Fruit fly (Drosophila melanogaster) whole organism, prepupa: Measurements from ENCODE around the gene CG1428.

Source experiments
- CG10631 ChIP-seq: fragments of 200-800 bp; sonication (Bioruptor generic); optimal IDR thresholded peaks from 2 replicates; lab custom pipeline; 2016; ENCODE audit warnings: missing biosample characterization, missing genetic modification characterization
- CG10669 ChIP-seq: fragments of 200-800 bp; sonication (Bioruptor generic); optimal IDR thresholded peaks from 3 replicates; lab custom pipeline; 2018; ENCODE audit warnings: missing biosample characterization, mild to moderate bottlenecking, missing genetic modification characterization, moderate library complexity
- CG11762 ChIP-seq: fragments of 200-800 bp; sonication (Bioruptor generic); optimal IDR thresholded peaks from 3 replicates; lab custom pipeline; 2016; ENCODE audit warnings: missing biosample characterization, missing genetic modification characterization; ENCODE audit not compliant: insufficient read depth
- CG11902 ChIP-seq: fragments of 200-800 bp; sonication (Bioruptor generic); optimal IDR thresholded peaks from 3 replicates; lab custom pipeline; 2016; ENCODE audit warnings: missing biosample characterization, missing genetic modification characterization
- CG1621 ChIP-seq: fragments of 200-800 bp; sonication (Bioruptor generic); optimal IDR thresholded peaks from 3 replicates; lab custom pipeline; 2018; ENCODE audit warnings: missing biosample characterization, mild to moderate bottlenecking, missing genetic modification characterization
- CG3032 ChIP-seq: fragments of 200-800 bp; optimal IDR thresholded peaks from 2 replicates; lab custom pipeline; 2019; ENCODE audit warnings: missing biosample characterization, mild to moderate bottlenecking, missing genetic modification characterization, moderate library complexity
- CG31627 ChIP-seq: fragments of 200-800 bp; sonication (Bioruptor generic); optimal IDR thresholded peaks from 3 replicates; lab custom pipeline; 2016; ENCODE audit warnings: missing biosample characterization, missing genetic modification characterization
- CG32006 ChIP-seq: fragments of 200-800 bp; sonication (Bioruptor generic); optimal IDR thresholded peaks from 3 replicates; lab custom pipeline; 2017; ENCODE audit warnings: missing biosample characterization, mild to moderate bottlenecking, missing genetic modification characterization
- CG34406 ChIP-seq: fragments of 200-800 bp; sonication (Bioruptor generic); optimal IDR thresholded peaks from 3 replicates; lab custom pipeline; 2016; ENCODE audit warnings: missing biosample characterization, missing genetic modification characterization
- CG6163 ChIP-seq: fragments of 200-800 bp; sonication (Bioruptor generic); IDR thresholded peaks from 3 replicates; pipeline ENCODE4 v1.3.6; 2022; ENCODE audit warnings: missing biosample characterization, missing genetic modification characterization
- CG6276 ChIP-seq: fragments of 200-800 bp; sonication (Bioruptor generic); optimal IDR thresholded peaks from 2 replicates; lab custom pipeline; 2017; ENCODE audit warnings: missing biosample characterization, mild to moderate bottlenecking, missing genetic modification characterization
- CG6808 ChIP-seq: fragments of 200-800 bp; sonication (Bioruptor generic); optimal IDR thresholded peaks from 3 replicates; lab custom pipeline; 2017; ENCODE audit warnings: missing biosample characterization, missing genetic modification characterization, mild to moderate bottlenecking, moderate library complexity, missing genetic modification reagents
- CG6854 ChIP-seq: fragments of 200-800 bp; sonication (Bioruptor generic); optimal IDR thresholded peaks from 2 replicates; lab custom pipeline; 2017; ENCODE audit warnings: missing biosample characterization, mild to moderate bottlenecking, missing genetic modification characterization
- CG8632 ChIP-seq: fragments of 200-800 bp; sonication (Bioruptor generic); optimal IDR thresholded peaks from 3 replicates; lab custom pipeline; 2016; ENCODE audit warnings: missing biosample characterization, missing genetic modification characterization
- Eip75B ChIP-seq: fragments of 200-800 bp; sonication (Bioruptor generic); optimal IDR thresholded peaks from 3 replicates; lab custom pipeline; 2016; ENCODE audit warnings: missing biosample characterization, missing genetic modification characterization
- Eip78C ChIP-seq: fragments of 200-800 bp; sonication (Bioruptor generic); peaks from one replicate; lab custom pipeline; 2016; ENCODE audit warnings: missing biosample characterization, missing genetic modification characterization
- Ets21C ChIP-seq: fragments of 200-800 bp; sonication (Bioruptor generic); optimal IDR thresholded peaks from 3 replicates; lab custom pipeline; 2016; ENCODE audit warnings: missing biosample characterization, missing genetic modification characterization
- Ets96B ChIP-seq: fragments of 200-800 bp; optimal IDR thresholded peaks from 2 replicates; lab custom pipeline; 2019; ENCODE audit warnings: missing biosample characterization, mild to moderate bottlenecking, missing genetic modification characterization, moderate library complexity
- Gug ChIP-seq: fragments of 200-800 bp; sonication (Bioruptor generic); IDR thresholded peaks from 2 replicates; pipeline ENCODE4 v1.3.6; 2022; ENCODE audit warnings: missing biosample characterization, missing genetic modification characterization
- Hr4 ChIP-seq: fragments of 200-800 bp; sonication (Bioruptor generic); optimal IDR thresholded peaks from 3 replicates; lab custom pipeline; 2016; ENCODE audit warnings: missing biosample characterization, missing genetic modification characterization
- Met ChIP-seq: fragments of 200-800 bp; sonication (Bioruptor generic); optimal IDR thresholded peaks from 3 replicates; lab custom pipeline; 2016; ENCODE audit warnings: missing biosample characterization, missing genetic modification characterization
- OdsH ChIP-seq: fragments of 200-800 bp; sonication (Bioruptor generic); optimal IDR thresholded peaks from 3 replicates; lab custom pipeline; 2016; ENCODE audit warnings: missing biosample characterization, missing genetic modification characterization
- Smox ChIP-seq: fragments of 200-800 bp; sonication (Bioruptor generic); optimal IDR thresholded peaks from 3 replicates; lab custom pipeline; 2016; ENCODE audit warnings: missing biosample characterization, missing genetic modification characterization
- Sox14 ChIP-seq: fragments of 200-800 bp; sonication (Bioruptor generic); optimal IDR thresholded peaks from 3 replicates; lab custom pipeline; 2016; ENCODE audit warnings: missing biosample characterization, missing genetic modification characterization
- Sox15 ChIP-seq: fragments of 200-800 bp; sonication (Bioruptor generic); optimal IDR thresholded peaks from 3 replicates; lab custom pipeline; 2016; ENCODE audit warnings: missing biosample characterization, missing genetic modification characterization
- acj6 ChIP-seq: fragments of 200-800 bp; sonication (Bioruptor generic); optimal IDR thresholded peaks from 3 replicates; lab custom pipeline; 2016; ENCODE audit warnings: missing biosample characterization, missing genetic modification characterization
- cyc ChIP-seq: fragments of 200-800 bp; sonication (Bioruptor generic); optimal IDR thresholded peaks from 3 replicates; lab custom pipeline; 2016; ENCODE audit warnings: missing biosample characterization, missing genetic modification characterization
- dac ChIP-seq: fragments of 200-800 bp; sonication (Bioruptor generic); optimal IDR thresholded peaks from 2 replicates; lab custom pipeline; 2017; ENCODE audit warnings: missing biosample characterization, mild to moderate bottlenecking, missing genetic modification characterization
- dsx ChIP-seq: fragments of 200-800 bp; optimal IDR thresholded peaks from 3 replicates; lab custom pipeline; 2019; ENCODE audit warnings: missing biosample characterization, mild to moderate bottlenecking, missing genetic modification characterization, moderate library complexity; ENCODE audit not compliant: poor library complexity, severe bottlenecking
- esn ChIP-seq: fragments of 200-800 bp; sonication (Bioruptor generic); optimal IDR thresholded peaks from 2 replicates; lab custom pipeline; 2016; ENCODE audit warnings: missing biosample characterization, mild to moderate bottlenecking, missing genetic modification characterization, moderate library complexity
- fd59A ChIP-seq: fragments of 200-800 bp; sonication (Bioruptor generic); optimal IDR thresholded peaks from 2 replicates; lab custom pipeline; 2017; ENCODE audit warnings: missing biosample characterization, mild to moderate bottlenecking, missing genetic modification characterization, missing genetic modification reagents
- fkh ChIP-seq: fragments of 200-800 bp; sonication (Bioruptor generic); optimal IDR thresholded peaks from 3 replicates; lab custom pipeline; 2017; ENCODE audit warnings: missing biosample characterization, mild to moderate bottlenecking, missing genetic modification characterization, moderate library complexity
- lz ChIP-seq: fragments of 200-800 bp; sonication (Bioruptor generic); optimal IDR thresholded peaks from 3 replicates; lab custom pipeline; 2016; ENCODE audit warnings: missing biosample characterization, missing genetic modification characterization
- pdm3 ChIP-seq: fragments of 200-800 bp; sonication (Bioruptor generic); optimal IDR thresholded peaks from 3 replicates; lab custom pipeline; 2016; ENCODE audit warnings: missing biosample characterization, missing genetic modification characterization
- svp ChIP-seq: fragments of 200-800 bp; sonication (Bioruptor generic); peaks from one replicate; lab custom pipeline; 2016; ENCODE audit warnings: missing biosample characterization, missing genetic modification characterization
- topi ChIP-seq: fragments of 200-800 bp; sonication (Bioruptor generic); optimal IDR thresholded peaks from 3 replicates; lab custom pipeline; 2016; ENCODE audit warnings: missing biosample characterization, missing genetic modification characterization
- vri ChIP-seq: fragments of 200-800 bp; sonication (Bioruptor generic); optimal IDR thresholded peaks from 3 replicates; lab custom pipeline; 2016; ENCODE audit warnings: missing biosample characterization, mild to moderate bottlenecking, missing genetic modification characterization

The CG1428 gene

DNA sequence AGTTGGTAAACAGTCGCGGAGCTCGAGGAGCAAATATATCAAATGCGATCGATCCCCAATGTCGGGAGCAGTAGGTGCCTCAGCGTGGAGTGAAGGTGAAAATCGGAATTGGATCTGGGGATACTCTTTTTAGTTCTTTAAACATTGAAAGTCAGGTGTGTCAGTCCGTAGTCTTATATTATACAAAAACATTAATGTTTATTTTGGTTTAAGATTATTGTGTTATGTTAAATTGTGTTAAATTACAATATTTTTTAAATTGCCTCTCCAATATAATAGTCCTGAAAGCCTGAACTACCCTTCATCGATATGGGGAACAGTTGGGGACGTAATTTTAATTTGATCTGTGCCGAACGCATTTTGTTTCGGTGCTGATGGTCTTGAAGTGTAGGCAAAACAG, 26.7 kb upstream of the CG1428 start (continued):
- TF ChIP-seq CG6808: peak; percentile 32
- TF ChIP-seq Smox: peak; percentile 58
- peak; percentile 25 for TF ChIP-seq CG31627 (GFP tag; lab: Kevin White, UChicago)
- peak; percentile 42 for TF ChIP-seq pdm3 (GFP tag; lab: Kevin White, UChicago)

DNA sequence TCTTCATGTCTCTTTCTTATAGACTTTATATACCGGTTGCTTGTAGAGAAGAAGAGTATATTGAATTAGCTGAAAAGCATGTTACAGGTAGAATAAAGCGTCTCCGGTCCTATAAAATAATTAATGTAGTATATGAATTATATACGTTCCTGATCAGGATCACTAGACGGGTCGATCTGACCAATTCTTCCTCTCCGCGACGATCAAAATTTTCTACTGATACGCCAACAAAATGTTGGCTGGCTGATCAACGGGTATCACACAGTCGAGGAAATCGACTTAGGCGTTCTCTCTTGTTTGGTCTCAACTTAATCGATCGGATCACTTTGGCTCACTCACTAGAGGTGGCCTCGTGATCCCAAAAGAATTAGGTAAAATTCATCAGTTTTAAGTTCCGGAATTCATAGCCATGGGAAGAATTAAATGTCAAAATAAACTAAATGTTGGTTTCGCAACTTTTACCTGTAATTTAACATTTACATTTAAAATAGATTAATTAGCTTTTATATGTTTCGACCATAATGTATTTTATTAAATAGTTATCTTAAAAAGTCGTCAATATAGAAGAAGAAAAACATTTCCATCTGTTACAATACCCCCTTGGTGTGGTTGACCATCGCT, 24.5 kb upstream of the CG1428 start:
- TF ChIP-seq topi (GFP tag; lab: Kevin White, UChicago): peak; percentile 42
- no peak for TF ChIP-seq fkh (GFP tag; lab: Kevin White, UChicago)
- TF ChIP-seq svp (GFP tag; lab: Kevin White, UChicago): peak; percentile 59
- peak; percentile 41 for TF ChIP-seq Met (GFP tag; lab: Kevin White, UChicago)
- peak; percentile 1 for TF ChIP-seq CG3032 (tag; lab: Kevin White, UChicago)
- peak; percentile 6 for TF ChIP-seq fd59A (GFP tag; lab: Kevin White, UChicago)
- peak; percentile 14 for TF ChIP-seq OdsH
- peak; percentile 20 for TF ChIP-seq Sox14 (GFP tag; lab: Kevin White, UChicago)
- no peak for TF ChIP-seq Sox15 (GFP tag; lab: Kevin White, UChicago)
- peak; percentile 15 for TF ChIP-seq acj6 (GFP tag; lab: Kevin White, UChicago)
- peak; percentile 25 for TF ChIP-seq vri
- TF ChIP-seq CG10631 (GFP tag; lab: Kevin White, UChicago): peak; percentile 13
- TF ChIP-seq CG31627 (GFP tag; lab: Kevin White, UChicago): peak; percentile 7
- TF ChIP-seq esn (GFP tag; lab: Kevin White, UChicago): peak; percentile 37
- TF ChIP-seq Eip75B (GFP tag; lab: Kevin White, UChicago): peak; percentile 19
- peak; percentile 31 for TF ChIP-seq Smox
- peak; percentile 79 for TF ChIP-seq Eip78C (GFP tag; lab: Kevin White, UChicago)
- TF ChIP-seq dac: no peak
- no peak for TF ChIP-seq CG32006 (GFP tag; lab: Kevin White, UChicago)
- TF ChIP-seq cyc (GFP tag; lab: Kevin White, UChicago): peak; percentile 5
- peak; percentile 28 for TF ChIP-seq lz (GFP tag; lab: Kevin White, UChicago)
- TF ChIP-seq CG10669 (GFP tag; lab: Kevin White, UChicago): peak; percentile 13
- TF ChIP-seq Ets96B (tag; lab: Kevin White, UChicago): peak; percentile 19
- peak; percentile 7 for TF ChIP-seq CG34406 (GFP tag; lab: Kevin White, UChicago)
- no peak for TF ChIP-seq CG6163 (GFP tag; lab: Robert Waterston, UW)
- TF ChIP-seq, all 60 proteins: peak for 20

DNA sequence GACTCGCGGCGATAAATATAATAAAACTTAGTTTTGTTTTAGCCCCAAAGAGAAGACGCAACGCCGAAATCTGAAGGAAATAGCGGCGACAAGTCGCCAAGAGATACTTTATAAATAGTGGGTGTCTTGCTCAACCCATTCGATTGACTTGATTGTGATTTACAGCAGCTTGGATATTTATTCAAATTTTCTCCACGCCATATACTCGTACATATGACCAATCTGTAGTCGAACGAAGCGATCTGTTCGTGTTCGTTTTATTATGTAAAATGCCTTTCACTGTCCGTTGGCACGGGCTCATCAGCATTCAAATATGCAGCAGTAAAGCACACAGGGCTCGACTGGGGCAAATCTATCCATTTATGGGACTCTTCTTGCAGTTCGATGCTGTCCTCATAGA, 20.6 kb upstream of the CG1428 start:
- TF ChIP-seq CG34406 (GFP tag; lab: Kevin White, UChicago) (no peak), Gug (GFP tag; lab: Robert Waterston, UW) (no peak), Ets21C (GFP tag; lab: Kevin White, UChicago) (no peak)

DNA sequence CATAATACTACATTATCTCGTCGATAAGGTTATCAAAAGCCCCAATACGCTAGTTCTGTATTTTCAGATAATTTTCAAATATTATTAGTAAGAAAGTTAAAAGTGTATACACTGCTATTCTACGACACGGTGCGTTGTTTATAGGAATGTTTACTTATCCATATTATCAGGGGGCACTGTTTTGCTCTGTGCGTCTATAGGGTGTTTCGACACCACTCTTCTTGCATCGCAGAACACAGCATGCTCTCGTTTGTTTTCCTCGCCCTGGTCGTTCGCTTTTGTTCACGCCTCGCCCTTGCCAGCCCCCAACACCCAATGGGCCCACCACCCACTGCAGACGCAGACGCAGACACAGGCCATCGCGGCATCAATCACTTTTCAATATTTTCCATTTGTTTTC, 19.8 kb upstream of the CG1428 start:
- TF ChIP-seq CG6854 (no peak), CG6276 (GFP tag; lab: Kevin White, UChicago) (no peak), topi (GFP tag; lab: Kevin White, UChicago) (no peak), CG34406 (GFP tag; lab: Kevin White, UChicago) (no peak), lz (GFP tag; lab: Kevin White, UChicago) (no peak), CG11762 (GFP tag; lab: Kevin White, UChicago) (no peak), CG8632 (no peak), fd59A (GFP tag; lab: Kevin White, UChicago) (no peak), fkh (GFP tag; lab: Kevin White, UChicago) (no peak), CG11902 (GFP tag; lab: Kevin White, UChicago) (no peak), esn (GFP tag; lab: Kevin White, UChicago) (no peak), CG10669 (GFP tag; lab: Kevin White, UChicago) (no peak), dac (no peak), CG31627 (GFP tag; lab: Kevin White, UChicago) (no peak), CG1621 (tag; lab: Kevin White, UChicago) (no peak), Sox15 (GFP tag; lab: Kevin White, UChicago) (no peak), Hr4 (no peak), dsx (GFP tag; lab: Kevin White, UChicago) (no peak), vri (no peak)
